Fruit fly (Drosophila melanogaster) whole organism, embryonic: ENCODE data around the gene CG44044.

Source experiments
- ATbp ChIP-seq: fragments of 200-800 bp; sonication (Bioruptor generic); optimal IDR thresholded peaks from 2 replicates; lab custom pipeline; 2017; ENCODE audit warnings: missing biosample characterization, mild to moderate bottlenecking, missing genetic modification characterization, missing genetic modification reagents
- B-H1 ChIP-seq: fragments of 200-800 bp; sonication (Bioruptor generic); IDR thresholded peaks from 3 replicates; pipeline ENCODE4 v1.3.6; 2022; ENCODE audit warnings: missing biosample characterization, missing genetic modification characterization
- B-H2 ChIP-seq: fragments of 200-800 bp; sonication (Bioruptor generic); optimal IDR thresholded peaks from 2 replicates; lab custom pipeline; 2018; ENCODE audit warnings: missing biosample characterization, mild to moderate bottlenecking, missing genetic modification characterization
- BEAF-32 ChIP-seq: fragments of 200-800 bp; sonication (Bioruptor generic); optimal IDR thresholded peaks from 3 replicates; lab custom pipeline; 2017; ENCODE audit warnings: missing biosample characterization, missing genetic modification characterization, mild to moderate bottlenecking, moderate library complexity, missing genetic modification reagents
- CG10366 ChIP-seq: fragments of 200-800 bp; sonication (Bioruptor generic); IDR thresholded peaks from 2 replicates; pipeline ENCODE4 v1.3.6; 2022; ENCODE audit warnings: missing biosample characterization, missing genetic modification characterization
- CG10654 ChIP-seq: fragments of 200-800 bp; sonication (Bioruptor generic); optimal IDR thresholded peaks from 2 replicates; lab custom pipeline; 2016; ENCODE audit warnings: missing biosample characterization, missing genetic modification characterization
- CG11247 ChIP-seq: fragments of 200-800 bp; sonication (Bioruptor generic); IDR thresholded peaks from 2 replicates; pipeline ENCODE4 v1.3.6; 2022; ENCODE audit warnings: missing biosample characterization, missing genetic modification characterization
- CG1233 ChIP-seq: fragments of 200-800 bp; sonication (Bioruptor generic); optimal IDR thresholded peaks from 4 replicates; lab custom pipeline; 2018; ENCODE audit warnings: missing biosample characterization, mild to moderate bottlenecking, missing genetic modification characterization
- CG12659 ChIP-seq: fragments of 200-800 bp; sonication (Bioruptor generic); optimal IDR thresholded peaks from 3 replicates; lab custom pipeline; 2017; ENCODE audit warnings: mild to moderate bottlenecking, missing biosample characterization, missing genetic modification reagents, missing genetic modification characterization
- CG13624 ChIP-seq: fragments of 200-800 bp; sonication (Bioruptor generic); optimal IDR thresholded peaks from 2 replicates; lab custom pipeline; 2016; ENCODE audit warnings: missing biosample characterization, missing genetic modification characterization
- CG13775 ChIP-seq: fragments of 200-800 bp; sonication (Bioruptor generic); optimal IDR thresholded peaks from 3 replicates; lab custom pipeline; 2017; ENCODE audit warnings: missing biosample characterization, mild to moderate bottlenecking, missing genetic modification characterization
- CG15514 ChIP-seq: fragments of 200-800 bp; sonication (Bioruptor generic); optimal IDR thresholded peaks from 3 replicates; lab custom pipeline; 2017; ENCODE audit warnings: missing biosample characterization, missing genetic modification characterization, mild to moderate bottlenecking, moderate library complexity, missing genetic modification reagents
- CG1792 ChIP-seq: fragments of 200-800 bp; sonication (Bioruptor generic); optimal IDR thresholded peaks from 2 replicates; lab custom pipeline; 2016; ENCODE audit warnings: missing biosample characterization, missing genetic modification characterization
- CG31388 ChIP-seq: fragments of 200-800 bp; sonication (Bioruptor generic); optimal IDR thresholded peaks from 2 replicates; lab custom pipeline; 2016; ENCODE audit warnings: missing biosample characterization, missing genetic modification characterization
- CG4730 ChIP-seq: fragments of 200-800 bp; sonication (Bioruptor generic); IDR thresholded peaks from 2 replicates; pipeline ENCODE4 v1.3.6; 2022; ENCODE audit warnings: missing biosample characterization, missing genetic modification characterization
- CG5245 ChIP-seq: fragments of 200-800 bp; sonication (Bioruptor generic); optimal IDR thresholded peaks from 3 replicates; lab custom pipeline; 2016; ENCODE audit warnings: missing biosample characterization, missing genetic modification characterization
- D ChIP-seq, 2 experiments: fragments of 200-800 bp in 1 of 2; fragments of >200 bp in 1 of 2; sonication (Bioruptor generic) in 1 of 2; optimal IDR thresholded peaks; 2 replicates in 1 of 2; 3 replicates in 1 of 2; lab custom pipeline; 2017; ENCODE audit warnings: mild to moderate bottlenecking in 1 of 2, missing biosample characterization in 1 of 2, missing genetic modification characterization in 1 of 2, missing genetic modification reagents in 1 of 2
- Dek ChIP-seq: fragments of 200-800 bp; sonication (Bioruptor generic); optimal IDR thresholded peaks from 3 replicates; lab custom pipeline; 2019; ENCODE audit warnings: missing biosample characterization, mild to moderate bottlenecking, missing genetic modification characterization, moderate library complexity
- Gsc ChIP-seq: fragments of 200-800 bp; sonication (Bioruptor generic); IDR thresholded peaks from 2 replicates; pipeline ENCODE4 v1.3.6; 2022; ENCODE audit warnings: missing biosample characterization, missing genetic modification characterization
- HmgZ ChIP-seq: fragments of 200-800 bp; sonication (Bioruptor generic); optimal IDR thresholded peaks from 2 replicates; lab custom pipeline; 2018; ENCODE audit warnings: missing biosample characterization, mild to moderate bottlenecking, missing genetic modification characterization
- MBD-R2 ChIP-seq: fragments of 200-800 bp; sonication (Bioruptor generic); IDR thresholded peaks from 2 replicates; pipeline ENCODE4 v1.3.6; 2022; ENCODE audit warnings: missing biosample characterization, missing genetic modification characterization
- Meics ChIP-seq: fragments of 200-800 bp; sonication (Bioruptor generic); optimal IDR thresholded peaks from 2 replicates; lab custom pipeline; 2017; ENCODE audit warnings: missing biosample characterization, mild to moderate bottlenecking, missing genetic modification characterization
- Nf-YB ChIP-seq: fragments of 200-800 bp; sonication (Bioruptor generic); optimal IDR thresholded peaks from 3 replicates; lab custom pipeline; 2019; ENCODE audit warnings: missing biosample characterization, mild to moderate bottlenecking, missing genetic modification characterization, moderate library complexity
- Poxn ChIP-seq: fragments of 200-800 bp; sonication (Bioruptor generic); IDR thresholded peaks from 2 replicates; pipeline ENCODE4 v1.3.6; 2022; ENCODE audit warnings: missing biosample characterization, missing genetic modification characterization
- Sry-δ ChIP-seq: fragments of 200-800 bp; sonication (Bioruptor generic); optimal IDR thresholded peaks from 2 replicates; lab custom pipeline; 2016; ENCODE audit warnings: missing biosample characterization, missing genetic modification characterization
- abd-A ChIP-seq: fragments of 200-800 bp; sonication (Bioruptor generic); optimal IDR thresholded peaks from 3 replicates; lab custom pipeline; 2019; ENCODE audit warnings: missing biosample characterization, mild to moderate bottlenecking, missing genetic modification characterization, moderate library complexity
- ase ChIP-seq: fragments of 200-800 bp; sonication (Bioruptor generic); IDR thresholded peaks from 3 replicates; pipeline ENCODE4 v1.3.6; 2022; ENCODE audit warnings: missing biosample characterization, missing genetic modification characterization
- ash1 ChIP-seq: fragments of 200-800 bp; sonication (Bioruptor generic); optimal IDR thresholded peaks from 2 replicates; lab custom pipeline; 2018; ENCODE audit warnings: missing biosample characterization, mild to moderate bottlenecking, missing genetic modification characterization
- bcd ChIP-seq: fragments of 200-800 bp; sonication (Bioruptor generic); optimal IDR thresholded peaks from 2 replicates; lab custom pipeline; 2017; ENCODE audit warnings: missing biosample characterization, mild to moderate bottlenecking, missing genetic modification characterization
- chinmo ChIP-seq: fragments of 200-800 bp; sonication (Bioruptor generic); IDR thresholded peaks from 4 replicates; pipeline ENCODE4 v1.3.6; 2022; ENCODE audit warnings: missing biosample characterization, missing genetic modification characterization; ENCODE audit not compliant: partially characterized antibody
- chn ChIP-seq: fragments of 200-800 bp; sonication (Bioruptor generic); optimal IDR thresholded peaks from 2 replicates; lab custom pipeline; 2016; ENCODE audit warnings: missing biosample characterization, missing genetic modification characterization
- dati ChIP-seq: fragments of 200-800 bp; sonication (Bioruptor generic); IDR thresholded peaks from 2 replicates; pipeline ENCODE4 v1.3.6; 2022; ENCODE audit warnings: missing biosample characterization, missing genetic modification characterization
- dmrt99B ChIP-seq: fragments of 200-800 bp; sonication (Bioruptor generic); optimal IDR thresholded peaks from 2 replicates; lab custom pipeline; 2018; ENCODE audit warnings: missing biosample characterization, mild to moderate bottlenecking, missing genetic modification characterization, moderate library complexity
- fru ChIP-seq: fragments of >200 bp; optimal IDR thresholded peaks from 2 replicates; lab custom pipeline; 2017
- ftz-f1 ChIP-seq: fragments of 200-800 bp; sonication (Bioruptor generic); optimal IDR thresholded peaks from 2 replicates; lab custom pipeline; 2016; ENCODE audit warnings: missing biosample characterization, missing genetic modification characterization
- fu2 ChIP-seq: fragments of 200-800 bp; sonication (Bioruptor generic); optimal IDR thresholded peaks from 2 replicates; lab custom pipeline; 2016; ENCODE audit warnings: missing biosample characterization, missing genetic modification characterization
- gfzf ChIP-seq: fragments of 200-800 bp; sonication (Bioruptor generic); optimal IDR thresholded peaks from 2 replicates; lab custom pipeline; 2016; ENCODE audit warnings: missing biosample characterization, mild to moderate bottlenecking, missing genetic modification characterization, moderate library complexity
- hbn ChIP-seq: fragments of 200-800 bp; sonication (Bioruptor generic); IDR thresholded peaks from 2 replicates; pipeline ENCODE4 v1.3.6; 2022; ENCODE audit warnings: missing biosample characterization, missing genetic modification characterization; ENCODE audit not compliant: partially characterized antibody
- lbe ChIP-seq: fragments of 200-800 bp; sonication (Bioruptor generic); optimal IDR thresholded peaks from 2 replicates; lab custom pipeline; 2016; ENCODE audit warnings: missing biosample characterization, mild to moderate bottlenecking, missing genetic modification characterization
- lola ChIP-seq, 3 experiments: fragments of >200 bp in 2 of 3; fragments of 200-800 bp in 1 of 3; sonication (Bioruptor generic) in 1 of 3; optimal IDR thresholded peaks; 2 replicates each; lab custom pipeline; 2017 to 2019; ENCODE audit warnings: missing biosample characterization in 3 of 3, missing genetic modification characterization in 3 of 3, mild to moderate bottlenecking in 1 of 3, moderate library complexity in 1 of 3
- maf-S ChIP-seq: fragments of 200-800 bp; sonication (Bioruptor generic); optimal IDR thresholded peaks from 2 replicates; lab custom pipeline; 2016; ENCODE audit warnings: missing biosample characterization, missing genetic modification characterization
- onecut ChIP-seq: fragments of 200-800 bp; sonication (Bioruptor generic); IDR thresholded peaks from 2 replicates; pipeline ENCODE4 v1.3.6; 2022; ENCODE audit warnings: missing biosample characterization, missing genetic modification characterization
- peb ChIP-seq: fragments of 200-800 bp; sonication (Bioruptor generic); IDR thresholded peaks from 2 replicates; pipeline ENCODE4 v1.3.6; 2022; ENCODE audit warnings: missing biosample characterization, missing genetic modification characterization
- pho ChIP-seq: fragments of 200-800 bp; sonication (Bioruptor generic); optimal IDR thresholded peaks from 2 replicates; lab custom pipeline; 2016; ENCODE audit warnings: missing biosample characterization, missing genetic modification characterization
- ranshi ChIP-seq: fragments of 200-800 bp; sonication (Bioruptor generic); IDR thresholded peaks from 2 replicates; pipeline ENCODE4 v1.3.6; 2022; ENCODE audit warnings: missing biosample characterization, missing genetic modification characterization
- salm ChIP-seq: fragments of 200-800 bp; sonication (Bioruptor generic); optimal IDR thresholded peaks from 2 replicates; lab custom pipeline; 2018; ENCODE audit warnings: missing biosample characterization, mild to moderate bottlenecking, missing genetic modification characterization
- sd ChIP-seq: fragments of 200-800 bp; sonication (Bioruptor generic); optimal IDR thresholded peaks from 3 replicates; lab custom pipeline; 2018; ENCODE audit warnings: missing biosample characterization, mild to moderate bottlenecking, missing genetic modification characterization, moderate library complexity
- toy ChIP-seq: fragments of 200-800 bp; sonication (Bioruptor generic); IDR thresholded peaks from 2 replicates; pipeline ENCODE4 v1.3.6; 2022; ENCODE audit warnings: missing biosample characterization, missing genetic modification characterization
- trem ChIP-seq: fragments of 200-800 bp; optimal IDR thresholded peaks from 3 replicates; lab custom pipeline; 2019; ENCODE audit warnings: missing biosample characterization, mild to moderate bottlenecking, missing genetic modification characterization, moderate library complexity
- tup ChIP-seq: fragments of 200-800 bp; sonication (Bioruptor generic); optimal IDR thresholded peaks from 2 replicates; lab custom pipeline; 2016; ENCODE audit warnings: missing biosample characterization, mild to moderate bottlenecking, missing genetic modification characterization, moderate library complexity

Gene CG44044

DNA sequence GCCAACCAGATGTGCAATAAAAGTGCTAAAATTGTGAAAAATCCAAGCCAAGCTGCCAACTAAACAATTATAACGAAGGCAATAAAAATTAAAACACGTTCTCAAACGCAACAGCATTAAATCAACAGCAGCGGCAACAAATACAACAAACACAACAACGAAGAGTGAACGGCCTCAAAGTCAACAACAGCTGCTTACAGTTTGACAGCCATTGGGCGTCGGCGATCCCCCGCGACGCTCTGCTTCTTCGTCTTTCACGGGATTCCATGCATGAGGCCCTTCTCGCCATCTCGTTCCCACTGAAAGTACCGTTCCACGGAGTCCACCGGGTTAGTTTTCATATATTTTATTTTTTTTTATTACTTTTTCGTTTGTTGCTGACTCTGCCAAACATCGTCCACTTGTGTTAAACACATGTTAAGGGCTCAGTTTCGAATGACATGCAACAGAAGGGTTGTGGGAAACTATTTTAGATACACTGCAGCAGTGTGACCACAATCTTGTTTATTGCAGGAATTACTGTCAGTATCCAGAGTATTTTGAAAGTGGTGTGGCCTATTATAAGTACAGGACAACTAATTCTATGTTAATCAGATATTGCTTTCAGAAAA is 39.5 kb upstream of the CG44044 start (continued):
- TF ChIP-seq peb (GFP tag; lab: Robert Waterston, UW) (no peak), Poxn (GFP tag; lab: Robert Waterston, UW) (no peak), Dek (no peak), Gsc (GFP tag; lab: Robert Waterston, UW) (no peak), CG1792 (no peak), CG4730 (GFP tag; lab: Robert Waterston, UW) (no peak), CG31388 (GFP tag; lab: Kevin White, UChicago) (no peak), Sry-δ (no peak), bcd (GFP tag; lab: Kevin White, UChicago) (no peak), CG10366 (GFP tag; lab: Robert Waterston, UW) (no peak), lola (GFP tag; optimal IDR thresholded peaks at IDR 0.05; lab: Kevin White, UChicago) (no peak), D (optimal IDR thresholded peaks at IDR 0.05; lab: Kevin White, UChicago) (no peak), D (GFP tag; optimal IDR thresholded peaks at IDR 0.05; lab: Kevin White, UChicago) (peak; percentile 38), CG13775 (GFP tag; lab: Kevin White, UChicago) (peak; percentile 15), sd (tag; lab: Kevin White, UChicago) (peak; percentile 16), dati (GFP tag; lab: Robert Waterston, UW) (no peak), chn (GFP tag; lab: Kevin White, UChicago) (no peak), CG1233 (peak; percentile 13), fru (lab: Kevin White, UChicago) (no peak), ATbp (GFP tag; lab: Kevin White, UChicago) (peak; percentile 19), fu2 (no peak), CG5245 (GFP tag; lab: Kevin White, UChicago) (no peak), CG11247 (GFP tag; lab: Robert Waterston, UW) (no peak), CG15514 (no peak), onecut (GFP tag; lab: Robert Waterston, UW) (no peak), toy (no peak), BEAF-32 (GFP tag; lab: Kevin White, UChicago) (no peak), CG13624 (no peak), gfzf (GFP tag; lab: Kevin White, UChicago) (no peak), ftz-f1 (no peak), chinmo (peak; percentile 75; the same call in 1 of the 4 replicates), pho (GFP tag; lab: Kevin White, UChicago) (no peak), CG10654 (GFP tag; lab: Kevin White, UChicago) (no peak), ase (GFP tag; lab: Robert Waterston, UW) (no peak), B-H1 (GFP tag; lab: Robert Waterston, UW) (no peak), MBD-R2 (GFP tag; lab: Robert Waterston, UW) (no peak), HmgZ (tag; lab: Kevin White, UChicago) (no peak), salm (no peak), dmrt99B (no peak), hbn (no peak), lbe (GFP tag; lab: Kevin White, UChicago) (no peak), Meics (GFP tag; lab: Kevin White, UChicago) (no peak), Nf-YB (no peak), B-H2 (GFP tag; lab: Kevin White, UChicago) (no peak), trem (tag; lab: Kevin White, UChicago) (no peak), abd-A (tag; lab: Kevin White, UChicago) (no peak), ash1 (no peak), CG12659 (GFP tag; lab: Kevin White, UChicago) (no peak), tup (no peak), ranshi (GFP tag; lab: Robert Waterston, UW) (no peak), maf-S (GFP tag; lab: Kevin White, UChicago) (no peak)
